Worm (Caenorhabditis elegans): ENCODE measurements around the gene C30G12.6.

The C30G12.6 gene

ce11 chrII:7279808-7280207 lies 16.0 kb downstream of the C30G12.6 start:
- TF ChIP-seq hlh-8 (tag; optimal IDR thresholded peaks at IDR 0.05), result no peak

- TF ChIP-seq npax-4 (tag; optimal IDR thresholded peaks at IDR 0.05), result no peak
- TF ChIP-seq hlh-8 (tag; optimal IDR thresholded peaks at IDR 0.05), result no peak
- TF ChIP-seq nhr-11 (tag; optimal IDR thresholded peaks at IDR 0.05), result no peak
- TF ChIP-seq ceh-34 (tag; optimal IDR thresholded peaks at IDR 0.05), result no peak
- TF ChIP-seq syd-9 (tag; optimal IDR thresholded peaks at IDR 0.05), result no peak
- TF ChIP-seq madf-2 (tag; optimal IDR thresholded peaks at IDR 0.05), result no peak
Measured at ce11 chrII:7277925-7278324, 17.9 kb downstream of the C30G12.6 start.

- TF ChIP-seq pha-4 (tag; optimal IDR thresholded peaks at IDR 0.05), result no peak
- TF ChIP-seq dmd-4 (tag; optimal IDR thresholded peaks at IDR 0.05; ENCODE audit: borderline replicate concordance), result no peak
- TF ChIP-seq gmeb-2 (tag; optimal IDR thresholded peaks at IDR 0.05), result no peak
- TF ChIP-seq pqm-1 (tag; optimal IDR thresholded peaks at IDR 0.05), result no peak
- no peak for TF ChIP-seq mec-3 (tag; optimal IDR thresholded peaks at IDR 0.05; ENCODE audit: borderline replicate concordance)
- no peak for TF ChIP-seq ceh-31 (tag; optimal IDR thresholded peaks at IDR 0.05)
Measured at ce11 chrII:7277257-7277656, 18.6 kb downstream of the C30G12.6 start.

- TF ChIP-seq C38D4.7 (GFP tag; optimal IDR thresholded peaks at IDR 0.05) (no peak), elt-2 (tag; optimal IDR thresholded peaks at IDR 0.05) (peak; percentile 73)
Measured at ce11 chrII:7273517-7273916, 22.3 kb downstream of the C30G12.6 start.

- TF ChIP-seq elt-2 (tag; optimal IDR thresholded peaks at IDR 0.05), result no peak
- TF ChIP-seq dmd-4 (tag; optimal IDR thresholded peaks at IDR 0.05; ENCODE audit: borderline replicate concordance), result no peak
- TF ChIP-seq pqm-1 (tag; optimal IDR thresholded peaks at IDR 0.05), result no peak
- TF ChIP-seq pat-9 (tag; optimal IDR thresholded peaks at IDR 0.05), result no peak
- TF ChIP-seq ceh-31 (tag; optimal IDR thresholded peaks at IDR 0.05), result no peak
- no peak for TF ChIP-seq rnt-1 (tag; optimal IDR thresholded peaks at IDR 0.05)
- no peak for TF ChIP-seq dve-1 (tag; optimal IDR thresholded peaks at IDR 0.05)
- TF ChIP-seq zip-5 (tag; optimal IDR thresholded peaks at IDR 0.05), result no peak
- TF ChIP-seq nhr-232 (tag; optimal IDR thresholded peaks at IDR 0.05), result no peak
- TF ChIP-seq ceh-34 (tag; optimal IDR thresholded peaks at IDR 0.05), result no peak
- no peak for TF ChIP-seq nfya-1 (tag; optimal IDR thresholded peaks at IDR 0.05)
- no peak for TF ChIP-seq sox-2 (GFP tag; IDR thresholded peaks at IDR 0.05)
- no peak for TF ChIP-seq ttx-3 (tag; optimal IDR thresholded peaks at IDR 0.05)
- no peak for TF ChIP-seq C38D4.7 (GFP tag; optimal IDR thresholded peaks at IDR 0.05)
- no peak for TF ChIP-seq tbx-2 (tag; optimal IDR thresholded peaks at IDR 0.05)
- TF ChIP-seq syd-9 (tag; optimal IDR thresholded peaks at IDR 0.05), result no peak
- no peak for TF ChIP-seq ceh-14 (tag; optimal IDR thresholded peaks at IDR 0.05)
- TF ChIP-seq C08G9.2 (tag; optimal IDR thresholded peaks at IDR 0.05), result no peak
- no peak for TF ChIP-seq F13H6.1 (tag; optimal IDR thresholded peaks at IDR 0.05)
Measured at ce11 chrII:7272513-7272912, 23.3 kb downstream of the C30G12.6 start.

ce11 chrII:7269783-7270182 lies 26.0 kb downstream of the C30G12.6 start:
- TF ChIP-seq unc-55 (GFP tag; optimal IDR thresholded peaks at IDR 0.05) (no peak), npax-4 (tag; optimal IDR thresholded peaks at IDR 0.05) (no peak), hlh-8 (tag; optimal IDR thresholded peaks at IDR 0.05) (no peak), pqm-1 (tag; optimal IDR thresholded peaks at IDR 0.05) (no peak), lim-6 (tag; optimal IDR thresholded peaks at IDR 0.05) (no peak), unc-86 (tag; optimal IDR thresholded peaks at IDR 0.05) (no peak), eyg-1 (tag; optimal IDR thresholded peaks at IDR 0.05) (no peak)

ce11 chrII:7264675-7265074 lies 31.1 kb downstream of the C30G12.6 start:
- TF ChIP-seq tbx-2 (tag; optimal IDR thresholded peaks at IDR 0.05), result no peak
